Worm (Caenorhabditis elegans): ENCODE results near the gene nsph-4.2.
"Not testable (repeated sequence)": the region's sequence is repeated elsewhere in the genome, so short reads cannot be mapped to it uniquely, and the experiment has no call there.

- not testable (repeated sequence) for TF ChIP-seq ztf-29 (GFP tag; IDR thresholded peaks at IDR 0.05); tab-1 (GFP tag; IDR thresholded peaks at IDR 0.05); ref-1 (GFP tag; conservative IDR thresholded peaks at IDR 0.05); T22C8.4 (GFP tag; IDR thresholded peaks at IDR 0.05); ztf-23 (GFP tag; IDR thresholded peaks at IDR 0.05); med-1 (GFP tag; optimal IDR thresholded peaks at IDR 0.05; ENCODE audit: insufficient read depth); flt-1 (GFP tag; IDR thresholded peaks at IDR 0.05)
Observed at ce11 chrIV:5254678-5255077, 36.1 kb downstream of the nsph-4.2 start, which contains the start of gene F36H12.10.

All from whole organism, midembryonic.